Worm (Caenorhabditis elegans) whole organism, L4/young adult: ENCODE measurements around the gene dhs-23.

Experiments
- W03F9.2 ChIP-seq: fragments of 150-350 bp; optimal IDR thresholded peaks from 2 replicates; lab custom pipeline; 2014; ENCODE audit warnings: missing biosample characterization, missing genetic modification characterization
- dao-5 ChIP-seq: sonication (generic microtip); optimal IDR thresholded peaks from 2 replicates; lab custom pipeline; 2016; ENCODE audit warnings: missing genotype, missing genetic modification characterization, moderate library complexity, missing compliant biosample characterization
- him-1 ChIP-seq: sonication (generic microtip); optimal IDR thresholded peaks from 2 replicates; lab custom pipeline; 2016; ENCODE audit warnings: missing genotype, missing genetic modification reagents, missing genetic modification characterization, missing compliant biosample characterization

DNA sequence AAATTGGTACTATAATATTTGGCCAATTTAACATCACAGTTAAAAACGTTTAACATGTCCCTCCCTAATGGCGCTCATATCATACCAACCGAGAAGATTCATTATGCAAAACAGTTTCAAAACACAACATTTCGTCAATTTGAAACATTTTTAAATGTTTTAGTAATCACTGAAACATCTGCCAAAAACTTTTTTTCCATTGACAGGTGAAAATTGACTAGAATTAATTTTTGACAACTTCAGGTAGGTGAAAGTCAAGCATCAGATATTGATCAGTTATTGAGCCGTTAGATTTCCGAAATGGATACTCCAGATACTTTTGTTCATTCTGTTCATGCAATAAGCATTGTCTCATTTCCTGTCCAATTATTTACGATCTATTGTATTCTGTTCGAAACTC lies 25.9 kb downstream of the dhs-23 start, which contains the start of gene srh-257:
- TF ChIP-seq him-1 (tag; lab: Kevin White, UChicago) (no peak), W03F9.2 (tag; lab: Kevin White, UChicago) (no peak), dao-5 (tag; lab: Kevin White, UChicago) (no peak)
